Fruit fly (Drosophila melanogaster): ENCODE measurements around the gene Srp72.

dm6 chr3R:20593463-20593838 is 4.9 kb downstream of the Srp72 start:
- TF ChIP-seq pan (optimal IDR thresholded peaks at IDR 0.05) (no peak), Dll (optimal IDR thresholded peaks at IDR 0.05) (no peak), CG8478 (optimal IDR thresholded peaks at IDR 0.05) (no peak)
